In genomic region chrX:15023826-15024545, dm6 we compare ENCODE assay signal across 1 fruit fly cellular context.
TF ChIP-seq lines count a peak whose summit lies in the region.

Gene be (plus strand): TSS chrX:15024436.

TF ChIP-seq in whole organism, embryonic, 481 proteins besides CTCF, POLR2A, EP300 and RAD21 (continued from another document):
- TF ChIP-seq CG2712 (tag; optimal IDR thresholded peaks at IDR 0.05; lab: Kevin White, UChicago) (peak; percentile 90), fd102C (GFP tag; optimal IDR thresholded peaks at IDR 0.05; lab: Kevin White, UChicago) (no peak), Dek (tag; optimal IDR thresholded peaks at IDR 0.05; lab: Kevin White, UChicago) (peak; percentile 59), phol (tag; optimal IDR thresholded peaks at IDR 0.05; lab: Kevin White, UChicago) (peak; percentile 82), CG8290 (GFP tag; optimal IDR thresholded peaks at IDR 0.05; lab: Kevin White, UChicago) (no peak), CG8290 (tag; optimal IDR thresholded peaks at IDR 0.05; lab: Kevin White, UChicago) (peak in 1 of 2 experiments; percentile 37), fu2 (GFP tag; optimal IDR thresholded peaks at IDR 0.05; lab: Kevin White, UChicago) (no peak), Sox100B (GFP tag; optimal IDR thresholded peaks at IDR 0.05; lab: Kevin White, UChicago) (peak; percentile 87), CG12744 (GFP tag; optimal IDR thresholded peaks at IDR 0.05; lab: Kevin White, UChicago) (no peak), maf-S (GFP tag; optimal IDR thresholded peaks at IDR 0.05; lab: Kevin White, UChicago) (no peak), schlank (tag; optimal IDR thresholded peaks at IDR 0.05; lab: Kevin White, UChicago) (no peak), CG11504 (tag; optimal IDR thresholded peaks at IDR 0.05; lab: Kevin White, UChicago) (peak; percentile 88), Hr39 (optimal IDR thresholded peaks at IDR 0.05; lab: Kevin White, UChicago) (no peak), CG10209 (GFP tag; optimal IDR thresholded peaks at IDR 0.05; lab: Kevin White, UChicago) (peak; percentile 63), CoRest (tag; optimal IDR thresholded peaks at IDR 0.05; lab: Kevin White, UChicago) (peak; percentile 92), Fer2 (tag; optimal IDR thresholded peaks at IDR 0.05; lab: Kevin White, UChicago) (peak; percentile 47), Ada2b (GFP tag; IDR thresholded peaks at IDR 0.05; lab: Robert Waterston, UW) (peak; percentile 44), CG8359 (GFP tag; optimal IDR thresholded peaks at IDR 0.05; lab: Kevin White, UChicago; ENCODE audit: borderline replicate concordance) (no peak), CG13287 (GFP tag; IDR thresholded peaks at IDR 0.05; lab: Robert Waterston, UW; ENCODE audit: partially characterized antibody) (peak; percentile 10; the same call in 1 of the 2 replicates), CG9817 (tag; optimal IDR thresholded peaks at IDR 0.05; lab: Kevin White, UChicago) (peak; percentile 20), pum (GFP tag; optimal IDR thresholded peaks at IDR 0.05; lab: Kevin White, UChicago) (no peak), fru (optimal IDR thresholded peaks at IDR 0.05; lab: Kevin White, UChicago) (no peak), CG3163 (GFP tag; optimal IDR thresholded peaks at IDR 0.05; lab: Kevin White, UChicago) (no peak), aop (GFP tag; IDR thresholded peaks at IDR 0.05; lab: Robert Waterston, UW) (no peak), CG6689 (GFP tag; IDR thresholded peaks at IDR 0.05; lab: Robert Waterston, UW) (peak; percentile 74), C15 (GFP tag; IDR thresholded peaks at IDR 0.05; lab: Robert Waterston, UW) (no peak), ci (GFP tag; IDR thresholded peaks at IDR 0.05; lab: Robert Waterston, UW) (peak; percentile 65), dmrt11E (tag; optimal IDR thresholded peaks at IDR 0.05; lab: Kevin White, UChicago) (peak; percentile 84), CG6813 (GFP tag; optimal IDR thresholded peaks at IDR 0.05; lab: Kevin White, UChicago) (peak; percentile 37), ATbp (GFP tag; optimal IDR thresholded peaks at IDR 0.05; lab: Kevin White, UChicago) (no peak), knrl (GFP tag; IDR thresholded peaks at IDR 0.05; lab: Robert Waterston, UW; ENCODE audit: partially characterized antibody) (no peak), Aef1 (GFP tag; IDR thresholded peaks at IDR 0.05; lab: Robert Waterston, UW) (no peak; the same call in 2 of the 3 replicates), Hr51 (GFP tag; optimal IDR thresholded peaks at IDR 0.05; lab: Kevin White, UChicago) (peak in 1 of 2 experiments; percentile 82), HLH4C (GFP tag; IDR thresholded peaks at IDR 0.05; lab: Robert Waterston, UW; ENCODE audit: partially characterized antibody) (no peak), vvl (GFP tag; IDR thresholded peaks at IDR 0.05; lab: Robert Waterston, UW) (peak; percentile 56), Spps (tag; optimal IDR thresholded peaks at IDR 0.05; lab: Kevin White, UChicago) (peak; percentile 39), Fer3 (tag; optimal IDR thresholded peaks at IDR 0.05; lab: Kevin White, UChicago) (peak; percentile 23), zfh1 (GFP tag; IDR thresholded peaks at IDR 0.05; lab: Robert Waterston, UW) (peak; percentile 6; the same call in 1 of the 3 replicates), nmo (GFP tag; optimal IDR thresholded peaks at IDR 0.05; lab: Kevin White, UChicago) (peak; percentile 90), nerfin-1 (tag; optimal IDR thresholded peaks at IDR 0.05; lab: Kevin White, UChicago) (peak; percentile 61), CG18262 (tag; optimal IDR thresholded peaks at IDR 0.05; lab: Kevin White, UChicago) (peak; percentile 96), Pdp1 (GFP tag; optimal IDR thresholded peaks at IDR 0.05; lab: Kevin White, UChicago) (no peak), ind (GFP tag; optimal IDR thresholded peaks at IDR 0.05; lab: Kevin White, UChicago) (peak; percentile 29), sqz (GFP tag; optimal IDR thresholded peaks at IDR 0.05; lab: Kevin White, UChicago) (peak; percentile 22), Adf1 (GFP tag; IDR thresholded peaks at IDR 0.05; lab: Robert Waterston, UW) (no peak), CG17568 (GFP tag; optimal IDR thresholded peaks at IDR 0.05; lab: Kevin White, UChicago) (no peak), ara (GFP tag; IDR thresholded peaks at IDR 0.05; lab: Robert Waterston, UW) (0 out of 2 replicates have a peak, but pooled peaks have one; percentile 32), Poxn (GFP tag; IDR thresholded peaks at IDR 0.05; lab: Robert Waterston, UW) (no peak), zen (tag; optimal IDR thresholded peaks at IDR 0.05; lab: Kevin White, UChicago) (peak; percentile 65), dati (GFP tag; IDR thresholded peaks at IDR 0.05; lab: Robert Waterston, UW) (no peak), CG15011 (GFP tag; optimal IDR thresholded peaks at IDR 0.05; lab: Kevin White, UChicago) (no peak), CG4424 (GFP tag; optimal IDR thresholded peaks at IDR 0.05; lab: Kevin White, UChicago) (peak; percentile 50), CG4854 (GFP tag; optimal IDR thresholded peaks at IDR 0.05; lab: Kevin White, UChicago) (no peak), CG2202 (tag; optimal IDR thresholded peaks at IDR 0.05; lab: Kevin White, UChicago) (no peak), CG7556 (GFP tag; optimal IDR thresholded peaks at IDR 0.05; lab: Kevin White, UChicago) (peak; percentile 89), HmgD (GFP tag; optimal IDR thresholded peaks at IDR 0.05; lab: Kevin White, UChicago) (no peak), Sin3A (optimal IDR thresholded peaks at IDR 0.05; lab: Kevin White, UChicago) (no peak), GATAe (GFP tag; conservative IDR thresholded peaks at IDR 0.05; lab: Robert Waterston, UW) (no peak), Doc2 (GFP tag; IDR thresholded peaks at IDR 0.05; lab: Robert Waterston, UW) (no peak), sima (GFP tag; optimal IDR thresholded peaks at IDR 0.05; lab: Kevin White, UChicago) (no peak), CG9797 (GFP tag; optimal IDR thresholded peaks at IDR 0.05; lab: Kevin White, UChicago) (no peak), CHES-1-like (GFP tag; optimal IDR thresholded peaks at IDR 0.05; lab: Kevin White, UChicago) (no peak), CG11456 (GFP tag; IDR thresholded peaks at IDR 0.05; lab: Robert Waterston, UW) (peak; percentile 41; the same call in 2 of the 3 replicates), ssp (GFP tag; IDR thresholded peaks at IDR 0.05; lab: Robert Waterston, UW) (peak; percentile 51; the same call in 1 of the 2 replicates), rib (GFP tag; IDR thresholded peaks at IDR 0.05; lab: Robert Waterston, UW) (no peak), sisA (GFP tag; IDR thresholded peaks at IDR 0.05; lab: Robert Waterston, UW) (peak; percentile 49; the same call in 1 of the 2 replicates), exex (tag; optimal IDR thresholded peaks at IDR 0.05; lab: Kevin White, UChicago) (no peak), CG8924 (tag; optimal IDR thresholded peaks at IDR 0.05; lab: Kevin White, UChicago) (peak; percentile 89), Sox102F (GFP tag; optimal IDR thresholded peaks at IDR 0.05; lab: Kevin White, UChicago) (peak; percentile 67), dan (GFP tag; IDR thresholded peaks at IDR 0.05; lab: Robert Waterston, UW) (no peak), CG7839 (tag; optimal IDR thresholded peaks at IDR 0.05; lab: Kevin White, UChicago) (peak; percentile 83), bab2 (GFP tag; optimal IDR thresholded peaks at IDR 0.05; lab: Kevin White, UChicago) (no peak), crol (GFP tag; IDR thresholded peaks at IDR 0.05; lab: Robert Waterston, UW) (no peak), eve (GFP tag; optimal IDR thresholded peaks at IDR 0.05; lab: Kevin White, UChicago) (no peak), gro (GFP tag; optimal IDR thresholded peaks at IDR 0.05; lab: Kevin White, UChicago) (no peak), CG7786 (GFP tag; optimal IDR thresholded peaks at IDR 0.05; lab: Kevin White, UChicago) (no peak), CG11696 (GFP tag; IDR thresholded peaks at IDR 0.05; lab: Robert Waterston, UW) (no peak), hb (GFP tag; IDR thresholded peaks at IDR 0.05; lab: Robert Waterston, UW; ENCODE audit: partially characterized antibody) (no peak), Meics (GFP tag; optimal IDR thresholded peaks at IDR 0.05; lab: Kevin White, UChicago) (peak; percentile 82), stc (GFP tag; IDR thresholded peaks at IDR 0.05; lab: Robert Waterston, UW) (no peak; the same call in 1 of the 2 replicates), salm (tag; optimal IDR thresholded peaks at IDR 0.05; lab: Kevin White, UChicago) (no peak), CrebB (tag; optimal IDR thresholded peaks at IDR 0.05; lab: Kevin White, UChicago) (no peak), Neu2 (GFP tag; optimal IDR thresholded peaks at IDR 0.05; lab: Kevin White, UChicago; ENCODE audit: borderline replicate concordance) (no peak), CG3281 (GFP tag; optimal IDR thresholded peaks at IDR 0.05; lab: Kevin White, UChicago) (peak; percentile 55), CG17802 (tag; optimal IDR thresholded peaks at IDR 0.05; lab: Kevin White, UChicago) (no peak), Dref (GFP tag; IDR thresholded peaks at IDR 0.05; lab: Robert Waterston, UW) (no peak), Ets65A (GFP tag; lab: Kevin White, UChicago) (no peak), CG13775 (GFP tag; optimal IDR thresholded peaks at IDR 0.05; lab: Kevin White, UChicago) (peak; percentile 64), Scr (GFP tag; IDR thresholded peaks at IDR 0.05; lab: Robert Waterston, UW; ENCODE audit: partially characterized antibody) (no peak), CG7987 (GFP tag; optimal IDR thresholded peaks at IDR 0.05; lab: Kevin White, UChicago) (no peak), eyg (GFP tag; optimal IDR thresholded peaks at IDR 0.05; lab: Kevin White, UChicago) (no peak), H15 (GFP tag; IDR thresholded peaks at IDR 0.05; lab: Robert Waterston, UW) (no peak), CG4404 (GFP tag; IDR thresholded peaks at IDR 0.05; lab: Robert Waterston, UW) (peak; percentile 62), ewg (GFP tag; optimal IDR thresholded peaks at IDR 0.05; lab: Kevin White, UChicago) (no peak), CG10543 (GFP tag; optimal IDR thresholded peaks at IDR 0.05; lab: Kevin White, UChicago) (peak; percentile 54), Dad (GFP tag; optimal IDR thresholded peaks at IDR 0.05; lab: Kevin White, UChicago) (no peak), lab (GFP tag; optimal IDR thresholded peaks at IDR 0.05; lab: Kevin White, UChicago) (peak; percentile 35), CG11695 (GFP tag; IDR thresholded peaks at IDR 0.05; lab: Robert Waterston, UW) (peak; percentile 79), jigr1 (GFP tag; IDR thresholded peaks at IDR 0.05; lab: Robert Waterston, UW) (no peak; the same call in 2 of the 3 replicates), tin (GFP tag; optimal IDR thresholded peaks at IDR 0.05; lab: Kevin White, UChicago) (peak; percentile 31), CG8944 (GFP tag; optimal IDR thresholded peaks at IDR 0.05; lab: Kevin White, UChicago) (no peak), D (optimal IDR thresholded peaks at IDR 0.05; lab: Kevin White, UChicago) (no peak), D (GFP tag; optimal IDR thresholded peaks at IDR 0.05; lab: Kevin White, UChicago) (peak; percentile 42), pfk (GFP tag; optimal IDR thresholded peaks at IDR 0.05; lab: Kevin White, UChicago) (peak; percentile 87)
